Fruit fly (Drosophila melanogaster): ENCODE data around the gene pb.

Gene pb

dm6 chr3R:6662613-6663288 is 79.1 kb downstream of the pb start (continued):
- TF ChIP-seq CG15696 (tag; optimal IDR thresholded peaks at IDR 0.05) (peak; percentile 82), sens (GFP tag) (peak; percentile 68), bowl (GFP tag; IDR thresholded peaks at IDR 0.05) (no peak), CG32772 (GFP tag; IDR thresholded peaks at IDR 0.05) (no peak), ems (GFP tag; optimal IDR thresholded peaks at IDR 0.05) (no peak), CG1024 (GFP tag; IDR thresholded peaks at IDR 0.05) (no peak), Nf-YB (GFP tag; optimal IDR thresholded peaks at IDR 0.05) (no peak), CG15269 (tag; optimal IDR thresholded peaks at IDR 0.05) (no peak), inv (GFP tag; IDR thresholded peaks at IDR 0.05; ENCODE audit: partially characterized antibody) (no peak), Dek (tag; optimal IDR thresholded peaks at IDR 0.05) (no peak), aop (GFP tag; IDR thresholded peaks at IDR 0.05) (no peak), CG11456 (GFP tag; IDR thresholded peaks at IDR 0.05) (0 out of 3 replicates have a peak, but pooled peaks have one; percentile 17), CG12391 (tag; optimal IDR thresholded peaks at IDR 0.05) (no peak), dimm (GFP tag; IDR thresholded peaks at IDR 0.05) (no peak), jumu (GFP tag; optimal IDR thresholded peaks at IDR 0.05) (no peak), CG12299 (tag; optimal IDR thresholded peaks at IDR 0.05) (no peak), insv (GFP tag; optimal IDR thresholded peaks at IDR 0.05) (no peak), fd102C (GFP tag; optimal IDR thresholded peaks at IDR 0.05) (peak; percentile 10), CG31441 (GFP tag; IDR thresholded peaks at IDR 0.05) (no peak), CG11247 (GFP tag; IDR thresholded peaks at IDR 0.05) (no peak), Ets65A (GFP tag) (no peak), CG3163 (GFP tag; optimal IDR thresholded peaks at IDR 0.05) (no peak), gcm (GFP tag; optimal IDR thresholded peaks at IDR 0.05) (no peak), Blimp-1 (GFP tag; optimal IDR thresholded peaks at IDR 0.05) (no peak), CG9932 (GFP tag; IDR thresholded peaks at IDR 0.05) (0 out of 2 replicates have a peak, but pooled peaks have one; percentile 37), dmrt11E (tag; optimal IDR thresholded peaks at IDR 0.05) (peak; percentile 51), sc (optimal IDR thresholded peaks at IDR 0.05) (no peak), sc (GFP tag; optimal IDR thresholded peaks at IDR 0.05) (no peak), usp (GFP tag; optimal IDR thresholded peaks at IDR 0.05) (no peak), MESR4 (GFP tag; optimal IDR thresholded peaks at IDR 0.05) (no peak), HLHmδ (GFP tag; optimal IDR thresholded peaks at IDR 0.05) (no peak), CG12942 (GFP tag; optimal IDR thresholded peaks at IDR 0.05) (no peak), sim (GFP tag; IDR thresholded peaks at IDR 0.05) (no peak), ase (GFP tag; IDR thresholded peaks at IDR 0.05) (no peak), D19A (tag; optimal IDR thresholded peaks at IDR 0.05) (no peak), CG17829 (tag; optimal IDR thresholded peaks at IDR 0.05) (peak; percentile 9), CHES-1-like (GFP tag; optimal IDR thresholded peaks at IDR 0.05) (no peak), trem (tag; optimal IDR thresholded peaks at IDR 0.05) (peak; percentile 14), Sry-β (GFP tag; optimal IDR thresholded peaks at IDR 0.05) (no peak), CG4424 (GFP tag; optimal IDR thresholded peaks at IDR 0.05) (no peak), zen2 (GFP tag; IDR thresholded peaks at IDR 0.05; ENCODE audit: partially characterized antibody) (no peak), klu (GFP tag; IDR thresholded peaks at IDR 0.05) (no peak), jigr1 (GFP tag; IDR thresholded peaks at IDR 0.05) (no peak), CG4404 (GFP tag; IDR thresholded peaks at IDR 0.05) (peak; percentile 48; the same call in 1 of the 2 replicates), bsh (GFP tag; optimal IDR thresholded peaks at IDR 0.05) (no peak), CG11398 (GFP tag; optimal IDR thresholded peaks at IDR 0.05) (no peak), CG2712 (tag; optimal IDR thresholded peaks at IDR 0.05) (peak; percentile 47), CG4617 (GFP tag; optimal IDR thresholded peaks at IDR 0.05; ENCODE audit: borderline replicate concordance) (no peak), Chrac-16 (GFP tag; optimal IDR thresholded peaks at IDR 0.05) (no peak), CG3847 (GFP tag; IDR thresholded peaks at IDR 0.05) (no peak), CG33213 (GFP tag; optimal IDR thresholded peaks at IDR 0.05) (no peak)

Data from whole organism, embryonic.